Worm (Caenorhabditis elegans): ENCODE results near the gene C29F9.2.

Gene C29F9.2

DNA sequence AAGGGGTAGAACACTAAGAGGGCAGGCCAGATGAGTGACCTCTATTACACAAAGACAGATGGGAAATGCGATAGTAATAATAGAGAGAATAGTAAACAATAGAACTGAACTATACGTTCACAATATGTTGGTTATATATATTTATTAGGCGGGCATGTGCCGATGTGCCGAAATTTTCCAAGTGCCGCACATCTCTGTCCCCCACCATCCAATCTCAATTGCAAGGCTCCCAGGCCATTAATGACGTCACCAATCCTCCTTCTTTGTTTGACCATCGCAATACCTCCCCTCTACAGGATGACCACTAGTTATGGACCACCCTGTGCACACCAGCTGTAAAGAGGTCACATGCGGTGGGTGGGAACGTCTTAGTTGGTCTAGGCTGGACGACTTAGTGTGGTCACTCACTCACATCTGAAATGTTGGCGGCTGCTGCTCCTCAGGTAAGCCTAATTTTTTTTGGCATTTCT lies 48.4 kb downstream of the C29F9.2 start, which contains the start of gene F40G9.6:
Gene F40G9.6, plus strand, starts transcription at position 420 of the 470 bp plus-strand sequence.
- TF ChIP-seq daf-16 (GFP tag; optimal IDR thresholded peaks at IDR 0.05) (no peak), daf-16 (tag; optimal IDR thresholded peaks at IDR 0.05) (no peak), mxl-3 (GFP tag; optimal IDR thresholded peaks at IDR 0.05) (no peak), mes-2 (tag; optimal IDR thresholded peaks at IDR 0.05; ENCODE audit: poor library complexity, severe bottlenecking) (no peak), T20F7.1 (GFP tag; optimal IDR thresholded peaks at IDR 0.05) (no peak), cey-2 (tag; optimal IDR thresholded peaks at IDR 0.05; ENCODE audit: borderline replicate concordance, insufficient read depth) (no peak)

DNA sequence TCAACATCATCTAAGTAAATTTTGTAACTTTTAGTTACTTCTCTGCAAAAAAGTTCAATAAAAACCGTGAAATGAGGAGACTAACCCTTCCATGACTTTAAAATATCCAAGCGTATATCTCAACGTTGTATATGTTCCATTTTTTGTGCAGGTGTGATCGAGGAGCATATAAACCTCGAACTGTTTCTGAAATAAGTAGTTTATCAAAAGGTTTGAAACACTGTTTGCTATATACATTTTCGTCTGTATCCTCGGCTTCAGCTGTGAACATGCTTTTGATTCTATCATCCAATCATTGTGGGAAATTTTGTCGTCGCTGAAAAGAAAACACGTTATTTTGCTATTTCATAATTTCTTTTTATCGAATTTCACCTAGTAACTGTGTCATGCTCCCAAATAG lies 50.2 kb downstream of the C29F9.2 start, which contains the start of gene F40G9.5:
Gene F40G9.5, plus strand, starts transcription at position 301 of the 400 bp plus-strand sequence.
- TF ChIP-seq nhr-11 (tag; optimal IDR thresholded peaks at IDR 0.05) (no peak), Y48G9A.11 (GFP tag; IDR thresholded peaks at IDR 0.05) (no peak), lin-39 (tag; optimal IDR thresholded peaks at IDR 0.05) (no peak), hlh-30 (tag; optimal IDR thresholded peaks at IDR 0.05; ENCODE audit: insufficient read depth) (no peak), skn-1 (tag; optimal IDR thresholded peaks at IDR 0.05) (no peak), zfp-2 (tag; optimal IDR thresholded peaks at IDR 0.05) (no peak), ztf-11 (tag; optimal IDR thresholded peaks at IDR 0.05) (no peak), unc-130 (GFP tag; optimal IDR thresholded peaks at IDR 0.05) (no peak), dve-1 (tag; optimal IDR thresholded peaks at IDR 0.05; ENCODE audit: insufficient read depth) (no peak), nhr-41 (GFP tag; IDR thresholded peaks at IDR 0.05) (no peak), hlh-11 (tag; optimal IDR thresholded peaks at IDR 0.05) (no peak), rbr-2 (tag; optimal IDR thresholded peaks at IDR 0.05) (no peak)
